Worm (Caenorhabditis elegans) whole organism, mixed stage, embryonic: ENCODE data around the gene R03D7.8.
"Not testable (repeated sequence)": the region's sequence is repeated elsewhere in the genome, so short reads cannot be mapped to it uniquely, and the experiment has no call there.

Source experiments
- M03D4.4 ChIP-seq: sonication (generic microtip); optimal IDR thresholded peaks from 2 replicates; lab custom pipeline; 2017; ENCODE audit warnings: mild to moderate bottlenecking, missing genetic modification characterization, missing compliant biosample characterization
- bed-3 ChIP-seq: fragments of 200-800 bp; sonication (Bioruptor generic); optimal IDR thresholded peaks from 3 replicates; lab custom pipeline; 2018; ENCODE audit warnings: mild to moderate bottlenecking, missing genetic modification characterization, moderate library complexity, missing compliant biosample characterization
- blmp-1 ChIP-seq: fragments of 150-350 bp; optimal IDR thresholded peaks from 2 replicates; lab custom pipeline; 2014; ENCODE audit warnings: missing biosample characterization, missing genetic modification characterization
- ceh-43 ChIP-seq: fragments of 200-800 bp; sonication (Bioruptor generic); optimal IDR thresholded peaks from 2 replicates; lab custom pipeline; 2018; ENCODE audit warnings: mild to moderate bottlenecking, missing genetic modification characterization, moderate library complexity, missing compliant biosample characterization
- ceh-83 ChIP-seq: fragments of 200-800 bp; sonication (Bioruptor generic); optimal IDR thresholded peaks from 2 replicates; lab custom pipeline; 2018; ENCODE audit warnings: mild to moderate bottlenecking, missing genetic modification characterization, missing compliant biosample characterization
- ces-1 ChIP-seq: fragments of 150-350 bp; optimal IDR thresholded peaks from 2 replicates; lab custom pipeline; 2014; ENCODE audit warnings: missing biosample characterization, missing genetic modification reagents, missing genetic modification characterization
- cnd-1 ChIP-seq: fragments of 200-800 bp; sonication (Bioruptor generic); optimal IDR thresholded peaks from 2 replicates; lab custom pipeline; 2018; ENCODE audit warnings: mild to moderate bottlenecking, missing genetic modification characterization, missing compliant biosample characterization
- drap-1 ChIP-seq: fragments of 200-800 bp; sonication (Bioruptor generic); optimal IDR thresholded peaks from 3 replicates; lab custom pipeline; 2018; ENCODE audit warnings: mild to moderate bottlenecking, missing genetic modification characterization, missing compliant biosample characterization
- elt-1 ChIP-seq: sonication (generic microtip); optimal IDR thresholded peaks from 2 replicates; lab custom pipeline; 2017; ENCODE audit warnings: missing genetic modification characterization, mild to moderate bottlenecking, missing compliant biosample characterization, antibody characterized with exemption, moderate library complexity, borderline replicate concordance; ENCODE audit not compliant: insufficient read depth
- elt-3 ChIP-seq: fragments of 150-350 bp; optimal IDR thresholded peaks from 2 replicates; lab custom pipeline; 2014; ENCODE audit warnings: missing biosample characterization, missing genetic modification characterization
- flh-1 ChIP-seq: fragments of 200-800 bp; sonication (Bioruptor generic); optimal IDR thresholded peaks from 2 replicates; lab custom pipeline; 2018; ENCODE audit warnings: mild to moderate bottlenecking, missing genetic modification characterization, moderate library complexity, missing compliant biosample characterization
- hlh-1 ChIP-seq: fragments of 150-350 bp; optimal IDR thresholded peaks from 2 replicates; lab custom pipeline; 2014; ENCODE audit warnings: missing biosample characterization, missing genetic modification reagents, missing genetic modification characterization
- lin-13 ChIP-seq: fragments of 150-350 bp; optimal IDR thresholded peaks from 2 replicates; lab custom pipeline; 2014; ENCODE audit warnings: missing biosample characterization, missing genetic modification characterization
- lin-32 ChIP-seq: fragments of 200-800 bp; sonication (Bioruptor generic); optimal IDR thresholded peaks from 2 replicates; lab custom pipeline; 2018; ENCODE audit warnings: mild to moderate bottlenecking, missing genetic modification characterization, missing compliant biosample characterization
- lsy-2 ChIP-seq: fragments of 150-350 bp; optimal IDR thresholded peaks from 2 replicates; lab custom pipeline; 2014; ENCODE audit warnings: missing biosample characterization, missing genetic modification characterization
- mab-5 ChIP-seq: fragments of 150-350 bp; optimal IDR thresholded peaks from 2 replicates; lab custom pipeline; 2014; ENCODE audit warnings: missing biosample characterization, missing genetic modification characterization
- mep-1 ChIP-seq: fragments of 150-350 bp; optimal IDR thresholded peaks from 2 replicates; lab custom pipeline; 2017; ENCODE audit warnings: missing biosample characterization, missing genetic modification reagents, missing genetic modification characterization, inconsistent platforms
- mls-2 ChIP-seq: sonication (generic microtip); optimal IDR thresholded peaks from 2 replicates; lab custom pipeline; 2016; ENCODE audit warnings: mild to moderate bottlenecking, missing genetic modification characterization, moderate library complexity, missing compliant biosample characterization
- nhr-12 ChIP-seq: fragments of 150-350 bp; optimal IDR thresholded peaks from 2 replicates; lab custom pipeline; 2014; ENCODE audit warnings: missing biosample characterization, missing genetic modification characterization
- nhr-2 ChIP-seq: fragments of 150-350 bp; optimal IDR thresholded peaks from 2 replicates; lab custom pipeline; 2014; ENCODE audit warnings: missing biosample characterization, missing genetic modification characterization
- nhr-237 ChIP-seq: fragments of 150-350 bp; optimal IDR thresholded peaks from 2 replicates; lab custom pipeline; 2014; ENCODE audit warnings: missing biosample characterization, missing genetic modification characterization
- nhr-28 ChIP-seq: fragments of 150-350 bp; optimal IDR thresholded peaks from 2 replicates; lab custom pipeline; 2014; ENCODE audit warnings: missing biosample characterization, missing genetic modification characterization
- nhr-76 ChIP-seq: sonication (generic microtip); optimal IDR thresholded peaks from 2 replicates; lab custom pipeline; 2017; ENCODE audit warnings: missing biosample characterization, missing genetic modification characterization
- sem-2 ChIP-seq: fragments of 200-800 bp; sonication (Bioruptor generic); optimal IDR thresholded peaks from 2 replicates; lab custom pipeline; 2018; ENCODE audit warnings: mild to moderate bottlenecking, missing genetic modification characterization, missing compliant biosample characterization
- sptf-1 ChIP-seq: sonication (generic microtip); optimal IDR thresholded peaks from 2 replicates; lab custom pipeline; 2017; ENCODE audit warnings: mild to moderate bottlenecking, missing genetic modification characterization, moderate library complexity, missing compliant biosample characterization
- tbx-8 ChIP-seq: fragments of 200-800 bp; sonication (Bioruptor generic); optimal IDR thresholded peaks from 2 replicates; lab custom pipeline; 2018; ENCODE audit warnings: mild to moderate bottlenecking, missing genetic modification characterization, moderate library complexity, missing compliant biosample characterization
- unc-39 ChIP-seq: fragments of 150-350 bp; optimal IDR thresholded peaks from 2 replicates; lab custom pipeline; 2014; ENCODE audit warnings: missing biosample characterization, missing genetic modification characterization
- unc-62 ChIP-seq: fragments of 150-350 bp; optimal IDR thresholded peaks from 2 replicates; lab custom pipeline; 2014; ENCODE audit warnings: missing biosample characterization, missing genetic modification reagents, missing genetic modification characterization
- ztf-11 ChIP-seq: fragments of 150-350 bp; optimal IDR thresholded peaks from 2 replicates; lab custom pipeline; 2014; ENCODE audit warnings: missing biosample characterization, missing genetic modification characterization

R03D7.8 gene

ce11 chrII:10914366-10914765, 42.3 kb downstream of the R03D7.8 start, which contains the start of gene F44F4.15:
TSS of gene F44F4.15 (plus strand) at chrII:10914666.
- TF ChIP-seq sem-2 (GFP tag; lab: Kevin White, UChicago) (no peak), ceh-83 (GFP tag; lab: Kevin White, UChicago) (no peak), lin-32 (GFP tag; lab: Kevin White, UChicago) (no peak), nhr-237 (no peak), nhr-12 (tag; lab: Kevin White, UChicago) (no peak), nhr-28 (tag; lab: Kevin White, UChicago) (no peak), nhr-76 (tag; lab: Kevin White, UChicago) (no peak), nhr-2 (no peak), drap-1 (GFP tag; lab: Kevin White, UChicago) (no peak), hlh-1 (tag; lab: Kevin White, UChicago) (no peak), flh-1 (GFP tag; lab: Kevin White, UChicago) (no peak), ztf-11 (tag; lab: Kevin White, UChicago) (no peak), ces-1 (no peak), elt-1 (tag; lab: Kevin White, UChicago) (no peak), mep-1 (tag; lab: Kevin White, UChicago) (no peak), ceh-43 (GFP tag; lab: Kevin White, UChicago) (no peak), blmp-1 (tag; lab: Kevin White, UChicago) (no peak), M03D4.4 (tag; lab: Kevin White, UChicago) (no peak), elt-3 (tag; lab: Kevin White, UChicago) (no peak), lsy-2 (tag; lab: Kevin White, UChicago) (no peak)

ce11 chrII:10912995-10913394, 43.7 kb downstream of the R03D7.8 start:
- TF ChIP-seq flh-1 (GFP tag; lab: Kevin White, UChicago): no peak
- no peak for TF ChIP-seq bed-3 (GFP tag; lab: Kevin White, UChicago)
- TF ChIP-seq, all 35 proteins: peak for 0

ce11 chrII:10910219-10910618, 46.5 kb downstream of the R03D7.8 start, which contains the start of gene sra-11:
TSS of gene sra-11 (minus strand) at chrII:10910319.
- no peak for TF ChIP-seq ceh-43 (GFP tag; lab: Kevin White, UChicago)
- no peak for TF ChIP-seq nhr-12 (tag; lab: Kevin White, UChicago)
- no peak for TF ChIP-seq unc-62 (GFP tag; lab: Kevin White, UChicago)
- no peak for TF ChIP-seq sem-2 (GFP tag; lab: Kevin White, UChicago)
- TF ChIP-seq drap-1 (GFP tag; lab: Kevin White, UChicago): no peak
- no peak for TF ChIP-seq nhr-28 (tag; lab: Kevin White, UChicago)
- TF ChIP-seq flh-1 (GFP tag; lab: Kevin White, UChicago): no peak
- TF ChIP-seq bed-3 (GFP tag; lab: Kevin White, UChicago): no peak
- TF ChIP-seq mab-5 (tag; lab: Kevin White, UChicago): no peak
- no peak for TF ChIP-seq lin-13 (tag; lab: Kevin White, UChicago)
- TF ChIP-seq unc-39 (tag; lab: Kevin White, UChicago): no peak
- TF ChIP-seq mls-2 (tag; lab: Kevin White, UChicago): no peak
- TF ChIP-seq sptf-1 (tag; lab: Kevin White, UChicago): no peak
- TF ChIP-seq tbx-8: no peak
- no peak for TF ChIP-seq elt-1 (tag; lab: Kevin White, UChicago)
- no peak for TF ChIP-seq cnd-1 (tag; lab: Kevin White, UChicago)
- no peak for TF ChIP-seq nhr-2
- TF ChIP-seq ces-1: no peak
- no peak for TF ChIP-seq lsy-2 (tag; lab: Kevin White, UChicago)
- TF ChIP-seq, all 35 proteins: peak for 0

ce11 chrII:10904379-10904778, 52.3 kb downstream of the R03D7.8 start, which contains the start of gene sra-12:
TSS of gene sra-12 (minus strand) at chrII:10904479.
- not testable (repeated sequence) for TF ChIP-seq bed-3 (GFP tag; lab: Kevin White, UChicago); ztf-11 (tag; lab: Kevin White, UChicago); ceh-83 (GFP tag; lab: Kevin White, UChicago)
